Worm (Caenorhabditis elegans): Measurements from ENCODE around the gene C16C8.5.

DNA sequence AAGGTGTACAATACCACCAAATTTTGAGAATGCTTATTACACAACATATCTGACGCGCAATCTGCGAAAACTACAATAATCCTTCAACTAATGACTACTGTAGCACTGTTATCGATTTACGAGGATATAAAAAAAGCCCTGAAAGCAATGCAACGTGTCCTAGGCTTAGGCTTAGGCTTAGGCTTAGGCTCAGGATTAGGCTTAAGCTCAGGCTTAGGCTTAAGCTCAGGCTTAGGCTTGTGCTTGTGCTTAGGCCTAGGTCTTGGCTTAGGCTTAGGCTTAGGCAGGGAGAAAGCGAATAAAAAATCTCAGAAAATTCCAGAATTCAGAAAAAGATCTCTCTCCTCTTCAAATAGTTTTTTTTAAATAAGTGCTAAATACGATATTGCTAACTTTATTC lies 14.0 kb upstream of the C16C8.5 start:
- TF ChIP-seq W03F9.2 (tag; optimal IDR thresholded peaks at IDR 0.05): no peak
- no peak for TF ChIP-seq him-1 (tag; optimal IDR thresholded peaks at IDR 0.05)

Measured in whole organism, L4/young adult.